Worm (Caenorhabditis elegans): ENCODE data around the gene Y62H9A.5.

DNA sequence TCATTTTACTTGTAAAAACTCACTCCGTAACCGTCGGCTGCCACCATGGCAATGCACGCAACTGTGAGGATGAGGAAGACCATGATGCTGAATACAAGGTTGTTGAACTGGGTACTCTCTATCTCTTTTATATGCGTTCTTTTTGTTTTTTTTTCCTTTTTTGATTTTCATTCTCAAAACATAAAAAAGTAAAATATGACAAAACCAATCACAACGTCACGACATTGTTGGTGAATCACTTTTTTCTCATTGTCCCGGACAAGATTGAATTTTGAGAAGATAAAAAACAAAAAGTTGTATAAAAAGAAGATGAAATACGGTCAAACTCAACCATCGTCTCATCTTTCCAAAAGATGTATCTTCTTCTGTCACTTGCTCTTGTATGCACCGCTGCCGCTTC, at the start of gene Y62H9A.5, which contains the start of gene ule-5:
- TF ChIP-seq unc-62 (GFP tag; optimal IDR thresholded peaks at IDR 0.05 in 1 of 2) = no peak
- TF ChIP-seq unc-62 (tag; optimal IDR thresholded peaks at IDR 0.05) = no peak
- no peak for TF ChIP-seq daf-12 (tag; optimal IDR thresholded peaks at IDR 0.05)
- no peak for TF ChIP-seq lin-39 (tag; optimal IDR thresholded peaks at IDR 0.05)
- TF ChIP-seq mdt-29 (GFP tag; IDR thresholded peaks at IDR 0.05) = no peak
- TF ChIP-seq F44E2.7 (GFP tag; IDR thresholded peaks at IDR 0.05) = no peak
- TF ChIP-seq egl-43 (GFP tag; IDR thresholded peaks at IDR 0.05) = no peak

Measured in whole organism, L4 larva.